Worm (Caenorhabditis elegans): ENCODE results near the gene F18E9.3.

Gene F18E9.3

DNA sequence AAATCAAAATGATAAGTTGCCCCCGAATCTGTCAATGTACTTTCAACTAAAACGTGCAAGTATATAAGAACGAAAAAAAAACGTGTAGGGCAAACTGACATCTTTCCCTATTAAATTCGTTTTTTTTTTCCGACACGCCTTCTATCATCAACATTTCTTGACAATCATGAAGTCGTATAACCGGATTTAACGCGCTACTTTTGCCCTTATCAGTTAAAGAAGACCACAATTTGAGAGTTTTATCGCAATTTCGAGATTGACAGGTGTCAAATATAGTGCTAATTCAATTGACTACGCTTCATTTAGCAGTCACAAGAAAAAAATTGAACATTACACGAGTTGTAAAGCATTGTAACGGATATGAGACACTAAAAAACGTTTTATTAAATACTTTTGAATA, 18.8 kb upstream of the F18E9.3 start:
- TF ChIP-seq unc-62 (GFP tag; optimal IDR thresholded peaks at IDR 0.05) = no peak

DNA sequence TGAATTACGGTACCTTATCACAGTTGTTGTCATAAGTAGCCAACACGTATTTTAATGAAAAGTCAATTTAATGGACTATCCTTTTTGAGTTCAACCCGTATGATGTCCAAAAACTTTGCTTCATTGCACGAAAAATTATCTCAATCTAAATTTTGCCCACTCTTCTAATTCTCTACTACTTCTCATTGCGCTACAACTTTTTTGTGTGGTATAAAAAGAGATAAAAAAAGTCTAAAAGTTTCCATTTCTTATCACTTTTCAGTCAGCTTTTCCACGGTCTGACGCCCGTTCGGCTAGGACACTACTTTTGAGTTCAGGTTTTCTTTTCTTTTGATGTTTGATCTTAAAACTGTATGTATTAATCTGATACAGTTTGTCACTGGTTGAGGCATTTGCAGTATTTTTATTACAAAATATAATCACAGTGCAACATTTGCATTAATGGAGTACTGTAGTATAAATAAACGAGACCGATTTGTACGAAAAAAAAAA, 18.1 kb upstream of the F18E9.3 start:
- no peak for TF ChIP-seq unc-62 (GFP tag; optimal IDR thresholded peaks at IDR 0.05)

DNA sequence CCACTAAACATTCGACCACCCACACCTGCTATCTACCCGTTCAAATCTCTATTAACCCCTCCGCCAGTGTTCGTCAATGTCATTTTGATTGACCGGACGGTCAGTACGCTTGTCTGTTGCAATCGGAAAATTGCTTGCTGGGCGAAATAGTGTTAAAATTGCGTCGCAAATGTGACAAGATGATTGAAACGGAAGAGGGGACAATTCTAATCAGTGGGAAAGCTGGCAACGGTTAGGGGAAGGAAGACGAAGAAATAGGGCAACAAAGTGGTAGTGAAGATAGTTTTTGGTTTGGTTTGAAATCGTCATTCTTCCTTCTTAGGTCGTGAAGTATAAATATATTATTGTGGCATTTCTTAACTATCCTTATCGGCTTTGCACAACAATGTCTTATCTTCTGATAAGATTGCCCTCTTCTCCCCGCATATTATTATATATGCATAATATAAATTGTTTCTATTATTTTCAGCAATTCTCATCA, 17.5 kb upstream of the F18E9.3 start:
- no peak for TF ChIP-seq unc-62 (GFP tag; optimal IDR thresholded peaks at IDR 0.05)

DNA sequence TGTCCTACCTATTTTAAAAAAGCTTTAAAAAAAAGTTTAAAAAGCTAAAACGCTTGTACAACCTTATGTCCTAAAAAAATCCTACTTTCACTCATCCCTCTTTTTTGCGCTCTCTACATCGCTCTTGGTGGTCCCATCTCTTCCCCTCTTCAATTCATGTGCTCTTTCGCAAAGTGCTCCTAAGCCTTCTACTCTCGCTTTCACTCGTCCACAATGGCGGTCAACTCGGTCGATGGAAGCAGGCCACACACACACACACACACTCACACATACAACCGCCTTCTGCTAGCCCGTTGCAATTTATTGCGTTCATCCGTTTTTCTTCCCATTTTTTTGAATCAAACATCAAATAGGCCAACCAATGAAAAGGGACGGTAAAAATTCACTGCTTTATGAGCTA, 16.8 kb upstream of the F18E9.3 start:
- no peak for TF ChIP-seq unc-62 (GFP tag; optimal IDR thresholded peaks at IDR 0.05)

DNA sequence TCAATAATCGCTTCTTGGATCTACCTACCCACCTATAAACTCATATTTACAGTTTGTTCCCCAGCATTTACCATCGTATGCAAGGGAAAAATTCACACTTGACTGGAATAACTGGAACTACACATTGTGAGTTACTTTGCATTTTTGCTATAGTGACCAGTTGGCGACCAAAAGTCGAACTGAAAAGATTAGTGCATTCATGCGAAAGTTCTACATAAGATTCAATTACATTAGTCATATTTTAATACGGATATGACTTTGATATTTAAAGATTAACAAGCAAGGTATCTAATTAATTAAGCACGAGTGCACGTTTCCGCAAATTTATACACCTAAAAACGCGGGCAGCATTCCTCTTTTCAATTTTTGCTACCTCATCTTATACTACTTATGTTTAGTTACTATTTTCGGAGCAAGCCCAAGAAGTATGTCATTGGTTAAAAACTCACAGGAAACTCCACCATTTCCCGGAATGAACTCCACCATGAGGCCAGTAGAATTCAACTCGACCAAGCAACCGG, 14.9 kb upstream of the F18E9.3 start, which contains the start of gene jmjd-3.1:
TSS of gene jmjd-3.1 (plus strand) at position 51 of the 521 bp plus-strand sequence.
- no peak for TF ChIP-seq unc-62 (GFP tag; optimal IDR thresholded peaks at IDR 0.05)

DNA sequence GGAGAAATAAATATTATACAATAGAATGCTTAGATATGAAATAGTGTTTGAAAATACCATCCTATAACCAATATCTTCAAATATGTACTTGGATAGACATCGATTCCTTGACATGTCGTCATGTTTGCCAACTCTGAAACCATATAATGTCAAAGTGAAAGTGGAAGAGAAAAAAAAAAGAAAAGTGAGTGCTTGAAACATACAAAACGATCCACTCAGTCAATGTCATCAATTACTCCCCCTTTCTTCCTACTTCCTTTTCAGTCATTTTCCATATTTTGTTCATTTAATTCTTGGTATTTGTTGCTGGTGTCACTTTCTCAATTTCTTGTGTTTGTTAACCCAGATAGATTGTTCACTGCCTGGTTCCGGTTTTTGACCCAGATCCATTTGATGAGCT, 5.7 kb upstream of the F18E9.3 start, which contains the start of gene F18E9.4:
TSS of gene F18E9.4 (plus strand) at position 301 of the 400 bp plus-strand sequence.
- TF ChIP-seq unc-62 (GFP tag; optimal IDR thresholded peaks at IDR 0.05) = no peak

DNA sequence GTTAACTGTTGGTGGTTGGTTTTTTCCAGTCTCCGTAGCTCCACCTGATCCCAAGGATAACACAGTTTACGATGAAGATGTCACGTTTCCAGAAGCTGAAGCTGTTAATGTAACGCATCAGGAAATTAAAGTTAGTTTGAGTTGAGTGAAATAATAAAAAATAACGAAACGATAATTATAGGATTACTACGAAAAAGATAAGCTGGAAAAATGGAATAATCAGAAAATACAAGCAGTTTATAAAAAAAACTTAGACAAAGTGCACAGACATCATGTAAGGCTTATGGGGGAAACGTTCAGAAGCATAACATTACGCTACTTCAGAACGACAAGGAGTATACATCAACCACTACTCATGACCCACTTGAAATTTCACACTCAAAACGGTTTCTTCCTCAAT, 4.5 kb upstream of the F18E9.3 start, which contains the start of gene F18E9.8:
TSS of gene F18E9.8 (minus strand) at position 101 of the 400 bp plus-strand sequence.
- TF ChIP-seq unc-62 (GFP tag; optimal IDR thresholded peaks at IDR 0.05) = no peak

DNA sequence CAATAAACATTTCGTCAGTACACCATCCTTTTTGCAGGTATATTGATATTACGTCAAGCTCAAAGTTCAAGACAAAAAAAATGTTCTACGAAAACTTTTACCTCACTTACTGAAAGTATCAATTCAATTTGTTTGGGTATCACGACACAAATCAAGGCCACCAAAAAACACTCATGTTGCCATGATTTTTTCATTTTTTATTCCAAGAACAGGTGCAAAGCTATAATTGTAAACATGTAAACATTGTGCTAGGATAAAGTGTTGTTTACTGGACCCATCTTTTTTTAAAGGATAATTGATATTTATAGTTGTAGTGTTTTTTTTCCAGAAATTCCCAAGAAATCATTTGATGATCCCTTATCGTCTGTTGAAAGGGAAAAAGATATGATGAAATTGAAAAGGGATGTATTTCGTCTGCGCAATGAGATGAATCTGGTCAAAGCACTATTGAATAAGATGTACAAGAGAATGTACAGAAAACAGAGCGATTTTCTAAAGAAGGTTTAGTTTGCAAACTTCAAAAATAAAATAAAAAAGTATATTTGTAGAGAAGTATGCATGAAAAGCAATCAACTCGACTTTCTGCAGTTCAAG, 3.1 kb upstream of the F18E9.3 start:
- no peak for TF ChIP-seq unc-62 (GFP tag; optimal IDR thresholded peaks at IDR 0.05)

DNA sequence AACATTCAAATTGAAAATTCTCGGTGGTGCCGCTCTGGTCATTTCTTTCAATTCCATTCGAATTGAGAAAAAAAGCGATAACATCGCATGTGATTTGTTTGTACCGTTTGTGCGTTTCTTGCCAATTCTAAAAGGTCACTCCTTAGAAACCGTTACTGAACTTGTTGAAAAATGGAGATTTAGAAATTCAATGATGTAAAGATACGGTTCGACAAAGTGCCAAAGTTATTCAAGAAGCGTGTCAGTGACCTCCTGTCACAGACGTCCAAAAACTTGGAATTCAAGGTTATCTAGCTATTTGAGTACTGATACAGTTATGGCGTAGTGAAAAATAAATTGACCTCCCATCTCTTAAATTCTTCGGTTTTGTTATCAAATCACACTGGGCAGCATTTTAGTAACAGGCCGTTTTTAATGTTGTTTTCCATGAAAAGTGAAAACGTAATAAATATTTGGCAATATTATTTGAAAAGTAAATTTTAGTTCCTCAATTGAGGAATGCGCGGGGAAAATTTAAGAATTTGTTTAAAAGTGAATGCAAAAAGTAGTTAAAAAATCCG, 1.0 kb upstream of the F18E9.3 start:
- no peak for TF ChIP-seq unc-62 (GFP tag; optimal IDR thresholded peaks at IDR 0.05)

DNA sequence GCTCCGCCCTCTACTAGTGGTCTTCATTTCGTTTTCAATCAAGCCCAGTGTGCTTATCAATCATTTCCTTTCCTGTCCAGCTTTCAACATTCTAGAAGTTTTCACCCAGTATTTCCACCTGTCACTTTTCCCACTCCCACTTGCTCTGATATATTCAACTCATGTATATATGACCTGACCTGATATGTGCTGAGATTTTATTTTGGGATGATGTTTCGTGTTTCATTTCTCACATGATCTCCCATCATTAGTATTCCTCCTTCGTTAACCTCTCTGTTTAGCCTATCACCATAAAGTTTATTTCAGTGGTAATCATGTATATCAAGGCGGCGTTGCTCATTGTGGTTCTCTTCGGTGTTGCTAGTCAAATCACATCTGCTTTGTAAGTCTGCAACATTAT, 6.9 kb downstream of the F18E9.3 start, which contains the start of gene nlp-7:
TSS of gene nlp-7 (plus strand) at position 301 of the 400 bp plus-strand sequence.
- TF ChIP-seq unc-62 (GFP tag; optimal IDR thresholded peaks at IDR 0.05) = no peak

DNA sequence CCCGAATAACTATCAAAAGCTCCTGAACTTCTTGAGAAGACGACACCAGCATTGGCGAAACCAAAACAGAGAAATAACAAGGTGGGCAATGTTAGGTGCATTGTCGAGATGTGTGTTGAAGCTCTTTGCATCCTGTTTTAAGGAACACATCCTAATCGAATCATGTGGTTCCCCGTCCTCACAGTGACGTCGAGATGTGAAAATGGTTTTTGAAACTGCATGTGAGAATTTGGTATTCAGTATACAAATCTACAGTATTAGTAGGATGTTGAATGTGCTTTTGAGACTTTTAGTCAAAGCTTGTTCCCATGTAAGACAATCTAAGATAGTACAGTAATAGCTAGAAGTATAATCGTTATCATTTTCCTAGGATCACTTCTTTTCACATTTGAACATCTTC, 11.7 kb downstream of the F18E9.3 start, which contains the start of gene F18E9.7:
TSS of gene F18E9.7 (minus strand) at position 101 of the 400 bp plus-strand sequence.
- no peak for TF ChIP-seq unc-62 (GFP tag; optimal IDR thresholded peaks at IDR 0.05)

DNA sequence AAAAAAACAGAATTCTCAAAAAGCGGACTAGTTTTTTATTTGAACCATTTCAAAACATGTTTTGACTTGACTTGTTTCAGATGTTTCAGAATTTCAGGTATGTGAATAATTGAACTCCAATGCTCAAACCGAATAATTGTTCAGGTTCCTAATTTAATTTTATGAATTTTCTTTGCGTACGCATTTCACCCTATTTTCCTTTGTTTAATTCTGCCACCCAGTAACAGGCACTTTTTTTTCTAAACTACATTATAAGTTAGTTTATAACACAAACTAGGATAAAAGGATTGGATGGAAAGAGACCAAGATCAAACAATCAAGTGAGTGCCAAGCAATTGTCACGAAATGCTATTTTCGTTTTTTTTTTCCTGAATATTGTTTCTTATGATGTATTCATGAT, 12.5 kb downstream of the F18E9.3 start:
- no peak for TF ChIP-seq unc-62 (GFP tag; optimal IDR thresholded peaks at IDR 0.05)

DNA sequence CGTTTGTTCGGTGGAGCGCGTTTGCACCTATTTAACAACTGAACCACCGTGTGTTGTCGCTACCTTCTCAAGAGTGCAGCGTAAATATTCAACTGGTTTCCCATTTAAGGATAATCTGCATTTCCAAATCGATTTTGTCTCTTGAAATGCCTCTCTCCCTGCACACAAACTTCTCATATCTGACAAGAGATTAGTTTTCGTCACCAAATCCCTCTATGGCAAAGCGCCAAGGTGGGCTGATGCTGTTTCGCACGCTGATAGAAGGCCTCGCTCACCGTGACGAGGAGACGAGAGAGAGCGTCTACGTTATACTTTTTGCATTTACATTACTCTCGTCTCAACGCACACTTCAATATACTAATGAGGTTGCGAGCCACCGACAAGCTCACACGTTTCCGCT, 13.8 kb downstream of the F18E9.3 start:
- no peak for TF ChIP-seq unc-62 (GFP tag; optimal IDR thresholded peaks at IDR 0.05)

DNA sequence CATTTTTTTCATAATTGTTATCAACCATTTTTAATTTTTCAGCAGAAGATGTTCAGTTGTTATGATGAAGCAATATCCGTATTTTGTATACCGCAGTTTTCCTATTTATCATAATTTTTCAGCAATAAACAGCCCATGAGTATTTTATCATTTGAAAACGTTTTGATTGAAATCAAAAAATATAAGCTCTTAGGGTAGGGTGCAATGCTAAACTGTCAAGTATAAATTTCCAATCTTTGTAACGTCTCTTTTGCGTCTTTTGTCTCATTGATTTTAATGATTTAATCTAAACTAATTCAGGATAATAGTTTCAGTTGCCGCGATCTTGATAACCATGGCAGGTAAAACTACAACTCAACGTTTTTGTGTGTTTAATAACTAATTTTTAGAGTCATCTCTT, 15.3 kb downstream of the F18E9.3 start, which contains the start of gene F18E9.1:
TSS of gene F18E9.1 (plus strand) at position 301 of the 400 bp plus-strand sequence.
- no peak for TF ChIP-seq unc-62 (GFP tag; optimal IDR thresholded peaks at IDR 0.05)

DNA sequence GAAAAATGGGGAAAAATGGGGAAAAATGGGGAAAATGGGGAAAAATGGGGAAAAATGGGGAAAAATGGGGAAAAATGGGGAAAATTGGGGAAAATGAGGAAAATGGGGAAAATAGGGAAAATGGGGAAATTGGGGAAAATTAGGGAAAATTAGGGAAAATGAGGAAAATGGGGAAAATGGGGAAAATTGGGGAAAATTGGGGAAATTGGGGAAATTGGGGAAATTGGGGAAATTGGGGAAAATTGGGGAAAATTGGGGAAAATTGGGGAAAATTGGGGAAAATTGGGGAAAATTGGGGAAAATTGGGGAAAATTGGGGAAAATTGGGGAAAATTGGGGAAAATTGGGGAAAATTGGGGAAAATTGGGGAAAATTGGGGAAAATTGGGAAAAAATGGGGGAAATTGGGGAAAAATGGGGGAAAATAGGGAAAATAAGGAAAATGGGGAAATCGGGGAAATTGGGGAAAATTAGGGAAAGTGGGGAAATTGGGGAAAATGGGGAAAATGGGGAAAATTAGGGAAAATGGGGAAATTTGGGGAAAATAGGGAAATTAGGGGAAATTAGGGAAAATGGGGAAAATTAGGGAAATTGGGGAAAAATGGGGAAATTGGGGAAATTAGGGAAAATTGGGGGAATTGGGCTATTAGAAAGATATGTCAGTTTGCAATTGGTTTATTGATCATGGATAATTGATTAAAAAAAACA, 16.9 kb downstream of the F18E9.3 start:
- no peak for TF ChIP-seq unc-62 (GFP tag; optimal IDR thresholded peaks at IDR 0.05)

DNA sequence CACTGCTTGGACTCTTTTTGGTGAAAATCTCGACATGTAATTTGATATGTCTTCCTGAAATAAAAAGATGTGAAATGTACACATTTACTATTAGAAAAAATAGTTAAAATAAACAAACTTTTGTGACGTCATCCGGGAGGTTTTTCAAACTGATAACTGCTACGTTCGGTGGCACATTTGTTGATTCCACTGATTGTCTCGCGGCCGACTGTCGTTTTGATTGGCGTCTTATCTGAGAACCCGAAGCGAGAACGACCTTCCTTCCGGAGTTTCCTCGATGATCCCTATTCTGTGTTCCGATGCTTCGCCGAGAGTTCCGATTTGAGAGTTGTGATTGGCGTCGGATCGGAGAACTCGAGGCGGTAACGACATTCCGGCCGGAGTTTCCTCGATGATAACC, 18.2 kb downstream of the F18E9.3 start:
- TF ChIP-seq unc-62 (GFP tag; optimal IDR thresholded peaks at IDR 0.05) = no peak
